Fruit fly (Drosophila melanogaster): ENCODE results near the gene CG8519.

CG8519 gene

dm6 chr3L:6708995-6709606 is 4.4 kb downstream of the CG8519 start (continued):
- TF ChIP-seq gcm (GFP tag; optimal IDR thresholded peaks at IDR 0.05) = peak; percentile 71
- no peak for TF ChIP-seq usp (GFP tag; optimal IDR thresholded peaks at IDR 0.05)
- peak; percentile 81 for TF ChIP-seq CG5245 (GFP tag; optimal IDR thresholded peaks at IDR 0.05)
- peak; percentile 77 for TF ChIP-seq Bteb2 (GFP tag; optimal IDR thresholded peaks at IDR 0.05)
- TF ChIP-seq CG14860 (GFP tag; IDR thresholded peaks at IDR 0.05; ENCODE audit: partially characterized antibody) = no peak
- TF ChIP-seq pb (GFP tag; optimal IDR thresholded peaks at IDR 0.05) = peak; percentile 74
- no peak for TF ChIP-seq CG2129 (GFP tag; IDR thresholded peaks at IDR 0.05; ENCODE audit: partially characterized antibody)
- TF ChIP-seq fd3F (GFP tag; optimal IDR thresholded peaks at IDR 0.05) = peak; percentile 82
- TF ChIP-seq vfl (GFP tag; optimal IDR thresholded peaks at IDR 0.05) = peak; percentile 70
- TF ChIP-seq CG4820 (GFP tag; optimal IDR thresholded peaks at IDR 0.05) = peak; percentile 76
- peak; percentile 71 for TF ChIP-seq CG11723 (GFP tag; optimal IDR thresholded peaks at IDR 0.05)
- peak; percentile 81; the same call in 2 of the 3 replicates for TF ChIP-seq dysf (GFP tag; IDR thresholded peaks at IDR 0.05)
- TF ChIP-seq chif (GFP tag; optimal IDR thresholded peaks at IDR 0.05) = peak; percentile 35 to 73
- TF ChIP-seq GATAe (GFP tag; conservative IDR thresholded peaks at IDR 0.05) = peak; percentile 46; the same call in 1 of the 2 replicates
- no peak for TF ChIP-seq prd (optimal IDR thresholded peaks at IDR 0.05)
- peak; percentile 39; the same call in 1 of the 3 replicates for TF ChIP-seq prd (GFP tag; IDR thresholded peaks at IDR 0.05)
- TF ChIP-seq Dip2 (GFP tag; IDR thresholded peaks at IDR 0.05) = no peak
- no peak for TF ChIP-seq knrl (GFP tag; IDR thresholded peaks at IDR 0.05; ENCODE audit: partially characterized antibody)
- peak; percentile 74 for TF ChIP-seq CG31224 (GFP tag; IDR thresholded peaks at IDR 0.05)
- peak; percentile 79 for TF ChIP-seq CG4328 (GFP tag; optimal IDR thresholded peaks at IDR 0.05)
- TF ChIP-seq Xrp1 (GFP tag; IDR thresholded peaks at IDR 0.05) = peak; percentile 27; the same call in 1 of the 2 replicates
- TF ChIP-seq CG14441 (GFP tag; IDR thresholded peaks at IDR 0.05) = peak; percentile 88
- TF ChIP-seq Dbx (GFP tag; IDR thresholded peaks at IDR 0.05) = peak; percentile 88
- TF ChIP-seq Nf-YB (GFP tag; optimal IDR thresholded peaks at IDR 0.05) = peak; percentile 42
- peak; percentile 59 for TF ChIP-seq CG5180 (GFP tag; optimal IDR thresholded peaks at IDR 0.05)
- no peak for TF ChIP-seq Hr39 (optimal IDR thresholded peaks at IDR 0.05)
- TF ChIP-seq lmd (GFP tag; IDR thresholded peaks at IDR 0.05) = peak; percentile 58; the same call in 1 of the 2 replicates
- peak; percentile 64; the same call in 1 of the 2 replicates for TF ChIP-seq CG5953 (GFP tag; IDR thresholded peaks at IDR 0.05)
- peak; percentile 44 for TF ChIP-seq lbe (GFP tag; optimal IDR thresholded peaks at IDR 0.05)
- TF ChIP-seq fd64A (GFP tag; optimal IDR thresholded peaks at IDR 0.05) = peak; percentile 44
- TF ChIP-seq trh (GFP tag; optimal IDR thresholded peaks at IDR 0.05) = peak; percentile 58
- TF ChIP-seq CG12769 (tag; optimal IDR thresholded peaks at IDR 0.05) = peak; percentile 67
- peak; percentile 76 for TF ChIP-seq CG8281 (tag; optimal IDR thresholded peaks at IDR 0.05)
- TF ChIP-seq CG7372 (GFP tag; IDR thresholded peaks at IDR 0.05) = peak; percentile 79
- TF ChIP-seq Lhr (GFP tag; optimal IDR thresholded peaks at IDR 0.05) = peak; percentile 59
- peak; percentile 40; the same call in 1 of the 2 replicates for TF ChIP-seq CG14667 (GFP tag; IDR thresholded peaks at IDR 0.05)
- no peak for TF ChIP-seq chinmo (GFP tag; IDR thresholded peaks at IDR 0.05; ENCODE audit: partially characterized antibody)
- TF ChIP-seq tll (GFP tag; optimal IDR thresholded peaks at IDR 0.05) = no peak
- TF ChIP-seq gfzf (GFP tag; optimal IDR thresholded peaks at IDR 0.05) = no peak
- TF ChIP-seq Abd-B (GFP tag; optimal IDR thresholded peaks at IDR 0.05) = peak; percentile 92
- peak; percentile 94 for TF ChIP-seq vvl (GFP tag; IDR thresholded peaks at IDR 0.05)
- TF ChIP-seq kay (GFP tag; optimal IDR thresholded peaks at IDR 0.05) = peak; percentile 44
- no peak for TF ChIP-seq CG8478 (optimal IDR thresholded peaks at IDR 0.05)
- TF ChIP-seq zfh1 (GFP tag; IDR thresholded peaks at IDR 0.05) = peak; percentile 89
- TF ChIP-seq CG4617 (GFP tag; optimal IDR thresholded peaks at IDR 0.05; ENCODE audit: borderline replicate concordance) = peak; percentile 48
- TF ChIP-seq row (GFP tag; IDR thresholded peaks at IDR 0.05) = peak; percentile 26; the same call in 1 of the 3 replicates
- peak; percentile 70 for TF ChIP-seq Aef1 (GFP tag; IDR thresholded peaks at IDR 0.05)
- peak; percentile 88 for TF ChIP-seq CG12659 (GFP tag; optimal IDR thresholded peaks at IDR 0.05)
- peak; percentile 90 for TF ChIP-seq CG1647 (GFP tag; optimal IDR thresholded peaks at IDR 0.05)
- TF ChIP-seq Dp (GFP tag; optimal IDR thresholded peaks at IDR 0.05) = peak; percentile 5

Measured in whole organism, embryonic.